Fruit fly (Drosophila melanogaster) S2 (cell line): ENCODE data around the gene CG34376.

Experiments used
- CG8478 ChIP-seq: fragments of >200 bp; optimal IDR thresholded peaks from 2 replicates; lab custom pipeline; 2018
- CTCF ChIP-seq, 2 experiments: fragments of >200 bp; optimal IDR thresholded peaks; 2 replicates each; lab custom pipeline; 2018

Gene CG34376

dm6 chr3R:22447195-22447873, 565 bp upstream of the CG34376 start, which contains the start of gene CG34288:
Gene CG34288, minus strand, starts transcription at chr3R:22447263.
- no peak for TF ChIP-seq CTCF (optimal IDR thresholded peaks at IDR 0.05; lab: Kevin White, UChicago)
- no peak for TF ChIP-seq CG8478

DNA sequence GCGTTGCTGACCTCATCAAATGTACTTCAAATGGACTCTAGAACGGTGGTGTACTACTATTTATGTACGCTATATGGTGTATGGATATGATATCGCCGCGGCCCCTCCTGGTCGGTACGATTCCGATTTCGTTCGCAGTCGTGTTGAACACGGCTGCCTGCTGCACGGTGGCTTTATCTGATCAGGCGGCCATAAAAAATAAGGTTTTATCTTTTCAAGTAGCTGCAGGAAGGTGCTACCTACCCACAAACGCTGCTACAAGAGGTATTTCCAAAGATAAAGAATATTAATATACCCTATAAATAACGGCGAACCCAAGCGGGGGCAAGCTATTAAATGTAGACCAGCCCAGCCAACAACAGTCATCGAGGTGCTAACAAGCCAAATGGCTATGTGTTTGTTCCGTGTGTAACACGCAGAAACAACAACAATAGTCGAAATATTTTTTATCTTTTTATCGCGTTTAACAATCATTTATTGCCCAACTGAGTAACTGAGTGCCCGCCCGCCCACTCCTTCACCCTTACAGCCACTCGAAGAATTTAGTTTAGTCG, 2.0 kb downstream of the CG34376 start:
- TF ChIP-seq CTCF (optimal IDR thresholded peaks at IDR 0.05; lab: Kevin White, UChicago), result no peak
- TF ChIP-seq CG8478, result no peak

DNA sequence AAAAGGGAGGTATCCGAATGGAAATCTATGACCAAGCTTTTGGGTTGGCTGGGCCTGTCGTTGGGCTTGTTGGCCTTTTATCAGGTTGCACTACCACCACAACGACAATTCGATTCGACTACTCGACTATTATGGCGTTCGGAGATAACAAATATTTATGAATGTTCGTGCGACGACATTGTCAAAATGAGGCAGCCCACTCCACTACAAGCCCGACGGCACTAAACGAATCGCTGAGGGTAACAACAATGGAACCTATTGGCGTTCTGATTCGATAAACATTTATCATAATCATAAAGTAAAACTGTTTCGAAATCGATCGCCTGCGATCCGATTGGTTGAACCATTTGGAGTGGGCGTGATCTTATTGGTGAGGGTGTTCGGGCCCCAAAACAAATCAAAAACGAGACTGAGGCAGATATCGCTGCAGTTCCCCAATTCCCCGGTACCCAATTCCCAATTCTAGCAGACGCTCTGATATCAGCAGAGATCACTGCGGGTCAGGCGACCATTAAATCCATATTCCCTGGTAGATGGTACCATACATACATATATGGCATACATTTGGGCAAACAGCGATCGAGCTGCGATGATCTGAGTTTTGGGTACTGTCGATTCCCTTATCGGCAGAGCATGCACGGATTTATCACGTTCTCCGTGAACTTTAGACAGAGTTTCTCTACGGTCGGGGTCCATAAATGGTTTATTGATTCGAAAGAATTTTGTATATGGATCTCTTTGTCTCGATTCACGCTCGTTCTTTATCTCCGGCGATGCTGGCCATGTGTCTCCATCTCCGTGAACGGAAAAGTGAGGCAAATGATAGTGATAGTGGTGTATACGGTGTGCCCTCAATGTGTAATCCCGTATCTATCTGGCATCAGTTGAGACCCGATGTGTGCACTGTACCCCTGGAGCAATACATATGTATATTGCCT, 6.8 kb downstream of the CG34376 start:
- no peak for TF ChIP-seq CTCF (optimal IDR thresholded peaks at IDR 0.05; lab: Kevin White, UChicago)

DNA sequence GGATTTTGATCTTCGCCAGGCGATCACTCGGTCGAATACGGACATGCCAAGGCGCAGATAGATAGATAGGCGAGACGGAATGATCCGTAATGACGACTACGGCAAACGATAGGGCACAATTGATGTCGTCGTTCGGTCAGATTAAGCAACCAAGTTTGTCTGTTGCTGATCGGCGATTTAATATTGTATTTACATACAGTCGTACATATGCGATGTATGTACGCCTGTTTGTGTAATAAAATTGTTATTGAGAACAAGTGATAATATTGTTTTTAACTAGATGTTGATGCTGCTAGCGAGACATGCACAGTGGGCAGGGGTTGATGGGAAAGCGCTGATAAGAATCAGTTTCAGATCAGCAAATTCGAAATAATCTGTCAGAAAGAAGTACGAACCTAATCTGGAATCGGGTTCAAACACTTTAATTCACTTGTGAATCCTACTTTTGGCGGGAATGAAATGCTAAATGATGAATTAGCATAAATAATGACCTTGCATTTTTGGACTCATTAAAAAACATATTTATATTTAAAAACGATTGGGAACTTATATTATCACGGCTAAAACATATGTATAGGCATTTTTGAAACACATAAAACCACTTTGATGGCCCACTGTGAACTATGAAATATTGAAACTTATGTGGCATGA, 7.6 kb downstream of the CG34376 start:
- no peak for TF ChIP-seq CG8478
- TF ChIP-seq CTCF (optimal IDR thresholded peaks at IDR 0.05; lab: Kevin White, UChicago), result no peak

DNA sequence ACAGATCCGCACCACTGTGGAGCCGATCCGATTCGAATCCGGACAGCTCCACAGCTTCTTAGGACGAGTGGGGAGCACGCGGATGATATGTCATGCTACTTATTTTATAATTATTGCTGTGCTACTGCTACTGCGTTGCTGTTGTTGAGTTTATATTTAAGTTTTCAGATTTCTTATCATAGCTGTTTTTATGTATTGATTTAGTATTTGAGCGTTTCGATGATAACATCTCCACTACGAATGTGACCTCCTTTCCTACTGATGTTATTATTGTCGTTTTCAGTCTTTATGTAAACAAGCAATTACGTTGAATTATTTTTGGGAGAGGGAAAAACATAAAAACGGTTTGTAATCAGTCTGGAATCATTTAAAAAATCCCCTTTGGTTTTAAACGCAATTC, 8.1 kb downstream of the CG34376 start:
- TF ChIP-seq CG8478, result no peak
- TF ChIP-seq CTCF (optimal IDR thresholded peaks at IDR 0.05; lab: Kevin White, UChicago), result no peak

DNA sequence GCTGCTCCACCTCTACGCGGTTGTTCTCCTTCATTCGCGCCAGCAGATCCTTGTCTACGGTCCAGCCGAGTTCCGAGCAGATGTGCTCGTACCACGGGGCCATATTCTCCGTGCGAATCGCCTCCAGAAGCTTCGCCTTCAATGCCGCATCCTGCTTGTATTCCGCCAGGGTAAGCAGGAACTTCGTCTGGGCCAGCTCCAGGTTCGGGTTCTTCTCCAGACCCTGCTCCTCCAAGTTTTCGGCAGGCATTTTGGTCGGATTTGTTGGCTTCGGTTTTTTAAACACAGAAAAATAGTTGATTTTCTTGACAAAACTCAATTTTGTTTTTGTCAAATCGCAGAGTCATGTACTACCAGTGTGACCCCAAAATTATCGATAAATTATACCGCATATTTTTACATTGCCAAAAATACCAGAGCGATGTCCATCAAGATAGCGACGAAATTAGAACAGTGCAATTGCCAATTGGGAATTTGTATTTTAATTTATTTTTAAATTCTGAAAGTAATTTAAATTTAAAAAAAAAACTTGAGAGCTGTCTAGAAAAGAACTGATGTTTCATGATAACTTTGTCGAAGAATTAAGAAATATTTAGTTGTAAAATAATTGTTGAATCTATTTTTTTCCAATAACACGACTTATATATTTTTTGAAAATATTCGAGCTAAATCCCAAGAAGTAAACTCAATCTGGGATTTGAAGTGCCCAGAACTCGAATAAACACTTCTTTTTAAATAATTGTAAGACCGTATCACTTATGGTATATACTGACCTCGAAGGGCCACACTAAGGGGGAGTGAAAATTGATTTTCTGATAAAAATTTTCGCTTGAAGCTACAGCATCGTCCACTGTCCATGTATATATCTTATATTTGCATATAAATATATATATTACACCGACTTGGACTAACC, 14.0 kb downstream of the CG34376 start, which contains the start of the genes Rpn7 and AP-2mu:
TSS of gene Rpn7 (minus strand) at position 382 of the 913 bp plus-strand sequence.
TSS of gene AP-2mu (plus strand) at position 783 of the 913 bp plus-strand sequence.
- TF ChIP-seq CG8478 (no peak), CTCF (optimal IDR thresholded peaks at IDR 0.05; lab: Kevin White, UChicago) (peak in 1 of 2 experiments; percentile 3)

DNA sequence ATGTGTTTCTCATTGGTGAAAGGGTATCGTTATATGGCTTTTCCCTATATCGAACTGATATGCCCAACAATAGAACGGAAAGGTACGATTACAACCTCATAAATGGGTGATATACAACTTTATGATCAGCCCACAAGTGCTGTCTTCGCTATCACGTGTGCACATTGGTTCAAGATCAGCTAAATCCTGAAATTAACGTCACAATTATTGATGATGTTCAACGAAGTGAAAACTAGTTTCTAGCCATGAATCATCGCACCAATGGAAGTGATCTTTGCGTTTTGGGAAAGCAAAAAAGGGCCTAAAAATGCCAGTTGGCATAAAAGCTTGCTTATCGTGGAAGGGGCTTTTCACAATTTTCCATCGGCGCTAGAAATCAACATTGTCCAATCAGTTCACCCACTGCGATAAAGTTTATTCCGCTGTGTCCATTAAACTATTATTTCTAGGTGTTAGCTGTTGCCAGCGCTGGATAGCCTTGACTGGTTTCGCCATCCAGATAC, 16.8 kb downstream of the CG34376 start, which contains the start of gene CG7054:
TSS of gene CG7054 (plus strand) at position 375 of the 503 bp plus-strand sequence.
- TF ChIP-seq CTCF (optimal IDR thresholded peaks at IDR 0.05; lab: Kevin White, UChicago) (no peak), CG8478 (no peak)

DNA sequence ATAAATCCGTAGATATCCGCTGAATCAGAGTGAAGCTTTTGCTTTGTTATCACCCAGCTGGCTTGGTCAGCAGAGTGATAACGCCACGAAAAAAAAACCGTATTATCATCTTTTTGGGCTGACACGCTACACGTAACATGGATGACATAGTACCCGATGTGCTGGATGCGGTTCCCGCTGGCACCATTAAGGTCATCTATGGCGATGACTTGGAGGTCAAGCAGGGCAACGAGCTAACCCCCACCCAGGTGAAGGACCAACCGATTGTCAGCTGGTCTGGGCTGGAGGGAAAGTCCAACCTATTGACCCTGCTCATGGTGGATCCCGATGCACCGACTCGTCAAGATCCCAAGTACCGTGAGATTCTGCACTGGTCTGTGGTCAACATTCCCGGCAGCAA, 17.2 kb downstream of the CG34376 start:
- TF ChIP-seq CTCF (optimal IDR thresholded peaks at IDR 0.05; lab: Kevin White, UChicago), result no peak
- TF ChIP-seq CG8478, result no peak

dm6 chr3R:22465984-22466530, 18.2 kb downstream of the CG34376 start, which contains the start of gene Pebp1:
Gene Pebp1, plus strand, starts transcription at chr3R:22466034.
- TF ChIP-seq CG8478 (no peak), CTCF (optimal IDR thresholded peaks at IDR 0.05; lab: Kevin White, UChicago) (no peak)

dm6 chr3R:22467939-22468571, 20.2 kb downstream of the CG34376 start, which contains the start of the genes CG5377 and Nrx-1:
Gene CG5377, minus strand, starts transcription at chr3R:22468157.
Gene Nrx-1, plus strand, starts transcription at chr3R:22468512.
- TF ChIP-seq CTCF (optimal IDR thresholded peaks at IDR 0.05; lab: Kevin White, UChicago), result no peak
- TF ChIP-seq CG8478, result no peak

DNA sequence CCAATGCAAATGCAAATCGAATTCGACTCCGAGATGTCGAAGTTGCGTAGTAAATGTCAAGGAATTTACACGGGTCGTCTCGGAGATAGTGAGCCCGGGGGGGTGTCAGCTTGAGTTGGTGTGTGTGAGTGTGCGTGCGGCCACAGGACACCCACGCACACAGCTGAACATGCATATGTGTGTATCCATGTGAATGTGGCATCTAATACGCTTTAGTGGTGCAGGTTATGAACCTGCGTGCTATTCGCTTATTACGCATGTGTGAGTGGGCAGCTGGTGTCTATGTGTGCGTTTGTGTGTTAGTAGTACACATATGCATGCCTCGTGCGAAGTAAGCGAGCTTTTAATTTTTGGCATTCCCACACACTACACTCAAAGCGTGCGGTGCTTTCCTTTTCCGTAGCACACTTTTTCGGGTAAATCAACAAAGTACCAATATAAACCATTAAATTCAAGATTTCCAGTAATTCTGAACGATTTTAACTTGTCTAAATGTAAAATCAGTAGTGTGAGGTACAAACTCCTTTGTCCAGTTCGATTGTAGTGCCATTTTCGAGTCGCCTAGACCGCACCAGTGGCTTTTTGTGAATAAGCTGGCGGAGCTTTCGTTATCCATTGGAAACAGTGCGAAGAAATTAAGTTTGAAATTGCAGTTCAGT, 21.1 kb downstream of the CG34376 start:
- no peak for TF ChIP-seq CG8478
- TF ChIP-seq CTCF (optimal IDR thresholded peaks at IDR 0.05; lab: Kevin White, UChicago), result no peak

DNA sequence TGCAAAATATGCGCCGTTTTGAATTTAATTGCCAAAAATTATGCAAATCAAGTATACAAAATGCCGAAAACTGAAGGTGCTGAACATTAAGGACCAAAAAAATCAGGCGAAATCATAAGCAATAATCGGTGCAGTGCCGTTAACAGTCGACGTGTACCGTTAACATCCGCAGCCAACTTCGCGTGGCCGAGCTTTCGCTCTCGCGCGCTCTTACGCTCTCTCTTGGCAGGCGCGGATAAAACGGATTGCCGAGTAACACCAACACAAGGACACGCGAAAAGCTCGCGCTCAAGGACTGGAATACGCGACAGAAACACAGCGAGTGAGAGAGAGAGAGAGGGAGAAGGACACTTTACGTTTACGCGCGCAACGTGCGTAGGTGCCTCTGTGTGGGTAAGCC, 22.2 kb downstream of the CG34376 start:
- TF ChIP-seq CTCF (optimal IDR thresholded peaks at IDR 0.05; lab: Kevin White, UChicago), result no peak
- no peak for TF ChIP-seq CG8478
